Fruit fly (Drosophila melanogaster) whole organism, pupa: ENCODE measurements around the gene VhaSFD.

ENCODE experiments used
- CG10348 ChIP-seq: fragments of 200-800 bp; sonication (Bioruptor generic); IDR thresholded peaks from 2 replicates; pipeline ENCODE4 v1.3.6; 2022; ENCODE audit warnings: missing biosample characterization, missing genetic modification characterization
- CG17806 ChIP-seq: fragments of 200-800 bp; sonication (Bioruptor generic); optimal IDR thresholded peaks from 2 replicates; lab custom pipeline; 2018; ENCODE audit warnings: missing biosample characterization, mild to moderate bottlenecking, missing genetic modification characterization, moderate library complexity
- CG4496 ChIP-seq: fragments of 200-800 bp; sonication (Bioruptor generic); IDR thresholded peaks from 3 replicates; pipeline ENCODE4 v1.3.6; 2022; ENCODE audit warnings: missing biosample characterization, missing genetic modification characterization
- CG8301 ChIP-seq: fragments of 200-800 bp; sonication (Bioruptor generic); optimal IDR thresholded peaks from 2 replicates; lab custom pipeline; 2018; ENCODE audit warnings: missing biosample characterization, mild to moderate bottlenecking, missing genetic modification characterization
- D1 ChIP-seq: fragments of 200-800 bp; sonication (Bioruptor generic); optimal IDR thresholded peaks from 2 replicates; lab custom pipeline; 2018; ENCODE audit warnings: missing biosample characterization, mild to moderate bottlenecking, missing genetic modification characterization, moderate library complexity
- EcR ChIP-seq: fragments of 200-800 bp; sonication (Bioruptor generic); optimal IDR thresholded peaks from 3 replicates; lab custom pipeline; 2019; ENCODE audit warnings: missing biosample characterization, missing genetic modification characterization, mild to moderate bottlenecking, moderate library complexity, missing genetic modification reagents
- Ets98B ChIP-seq: fragments of 200-800 bp; sonication (Bioruptor generic); IDR thresholded peaks from 2 replicates; pipeline ENCODE4 v1.3.6; 2022; ENCODE audit warnings: missing biosample characterization, missing genetic modification characterization
- Pif1A ChIP-seq: fragments of 200-800 bp; sonication (Bioruptor generic); optimal IDR thresholded peaks from 3 replicates; lab custom pipeline; 2016; ENCODE audit warnings: missing biosample characterization, missing genetic modification characterization
- Pif1B ChIP-seq: fragments of 200-800 bp; sonication (Bioruptor generic); optimal IDR thresholded peaks from 3 replicates; lab custom pipeline; 2016; ENCODE audit warnings: missing biosample characterization, missing genetic modification characterization
- Snoo ChIP-seq: fragments of 200-800 bp; sonication (Bioruptor generic); optimal IDR thresholded peaks from 3 replicates; lab custom pipeline; 2017; ENCODE audit warnings: missing biosample characterization, mild to moderate bottlenecking, missing genetic modification characterization, inconsistent platforms
- fd96Ca ChIP-seq: fragments of 200-800 bp; sonication (Bioruptor generic); IDR thresholded peaks from 3 replicates; pipeline ENCODE4 v1.3.6; 2022; ENCODE audit warnings: missing biosample characterization, missing genetic modification characterization
- gl ChIP-seq: fragments of 200-800 bp; sonication (Bioruptor generic); optimal IDR thresholded peaks from 2 replicates; lab custom pipeline; 2018; ENCODE audit warnings: missing biosample characterization, mild to moderate bottlenecking, missing genetic modification characterization
- rn ChIP-seq: fragments of 200-800 bp; sonication (Bioruptor generic); IDR thresholded peaks from 2 replicates; pipeline ENCODE4 v1.3.6; 2022; ENCODE audit warnings: missing biosample characterization, missing genetic modification characterization

- TF ChIP-seq fd96Ca (GFP tag; lab: Robert Waterston, UW) (no peak), D1 (no peak), CG4496 (GFP tag; lab: Robert Waterston, UW) (no peak), gl (tag; lab: Kevin White, UChicago) (no peak), CG10348 (no peak), EcR (GFP tag; lab: Kevin White, UChicago) (no peak), rn (GFP tag; lab: Robert Waterston, UW) (no peak), Snoo (tag; lab: Kevin White, UChicago) (no peak), Pif1B (no peak), CG8301 (tag; lab: Kevin White, UChicago) (no peak), CG17806 (no peak), Ets98B (GFP tag; lab: Robert Waterston, UW) (no peak), Pif1A (GFP tag; lab: Kevin White, UChicago) (no peak)
Measured at dm6 chr2L:16730939-16731338, 3.3 kb upstream of the VhaSFD start, which contains the start of gene CG17996.
